Worm (Caenorhabditis elegans): ENCODE measurements around the gene F40G9.19.

ce11 chrIII:187829-188228, 14.2 kb downstream of the F40G9.19 start, which contains the start of gene mxl-2:
- TF ChIP-seq dao-5 (tag; optimal IDR thresholded peaks at IDR 0.05) (no peak), W03F9.2 (tag; optimal IDR thresholded peaks at IDR 0.05) (no peak), him-1 (tag; optimal IDR thresholded peaks at IDR 0.05) (no peak)
